Worm (Caenorhabditis elegans): Measurements from ENCODE around the gene npr-15.

Gene npr-15

ce11 chrIII:3670336-3670735 lies 24.1 kb downstream of the npr-15 start, which contains the start of gene C46F11.6:
Gene C46F11.6 (minus strand): TSS chrIII:3670436.
- TF ChIP-seq nhr-71 (tag; optimal IDR thresholded peaks at IDR 0.05): no peak
- TF ChIP-seq dsc-1 (tag; optimal IDR thresholded peaks at IDR 0.05): no peak
- no peak for TF ChIP-seq irx-1 (tag; optimal IDR thresholded peaks at IDR 0.05)
- TF ChIP-seq snpc-4 (tag; optimal IDR thresholded peaks at IDR 0.05): no peak
- TF ChIP-seq sptf-1 (tag; optimal IDR thresholded peaks at IDR 0.05): no peak
- TF ChIP-seq lin-35 (GFP tag; optimal IDR thresholded peaks at IDR 0.05): no peak
- no peak for TF ChIP-seq zip-4 (GFP tag; optimal IDR thresholded peaks at IDR 0.05)
- no peak for TF ChIP-seq fkh-8 (tag; optimal IDR thresholded peaks at IDR 0.05)
- no peak for TF ChIP-seq mep-1 (tag; optimal IDR thresholded peaks at IDR 0.05)
- TF ChIP-seq egl-13 (tag; optimal IDR thresholded peaks at IDR 0.05): no peak
- no peak for TF ChIP-seq nhr-237 (tag; optimal IDR thresholded peaks at IDR 0.05)
- TF ChIP-seq hlh-4 (tag; optimal IDR thresholded peaks at IDR 0.05): no peak
- no peak for TF ChIP-seq egl-27 (tag; optimal IDR thresholded peaks at IDR 0.05)
- TF ChIP-seq zag-1 (tag; optimal IDR thresholded peaks at IDR 0.05): no peak
- TF ChIP-seq swsn-7 (tag; optimal IDR thresholded peaks at IDR 0.05): no peak

- TF ChIP-seq sptf-1 (tag; optimal IDR thresholded peaks at IDR 0.05) (no peak), C16A3.4 (tag; optimal IDR thresholded peaks at IDR 0.05) (peak; percentile 51), lsy-2 (tag; optimal IDR thresholded peaks at IDR 0.05) (peak; percentile 45 to 63), snpc-4 (tag; optimal IDR thresholded peaks at IDR 0.05) (peak; percentile 19), ama-1 (optimal IDR thresholded peaks at IDR 0.05) (no peak), nhr-20 (tag; optimal IDR thresholded peaks at IDR 0.05) (peak; percentile 54), zip-4 (GFP tag; optimal IDR thresholded peaks at IDR 0.05) (no peak), unc-30 (tag; optimal IDR thresholded peaks at IDR 0.05) (no peak), tlp-1 (tag; optimal IDR thresholded peaks at IDR 0.05) (no peak), skn-1 (tag; optimal IDR thresholded peaks at IDR 0.05) (peak; percentile 25), nhr-19 (GFP tag; conservative IDR thresholded peaks at IDR 0.05) (no peak; the same call in 1 of the 2 replicates), mdl-1 (tag; optimal IDR thresholded peaks at IDR 0.05) (no peak), F16B12.6 (tag; optimal IDR thresholded peaks at IDR 0.05) (no peak), efl-3 (GFP tag; optimal IDR thresholded peaks at IDR 0.05) (no peak), ztf-11 (tag; optimal IDR thresholded peaks at IDR 0.05) (no peak), ceh-63 (GFP tag; optimal IDR thresholded peaks at IDR 0.05) (no peak), mep-1 (tag; optimal IDR thresholded peaks at IDR 0.05) (peak; percentile 52), snu-23 (GFP tag; optimal IDR thresholded peaks at IDR 0.05) (peak; percentile 65), nhr-76 (tag; optimal IDR thresholded peaks at IDR 0.05) (no peak), ceh-82 (tag; optimal IDR thresholded peaks at IDR 0.05) (peak; percentile 4 to 47 (median 33)), nhr-90 (tag; optimal IDR thresholded peaks at IDR 0.05; ENCODE audit: poor library complexity) (peak; percentile 62), lin-15B (tag; optimal IDR thresholded peaks at IDR 0.05) (peak; percentile 3), hpl-2 (GFP tag; optimal IDR thresholded peaks at IDR 0.05) (no peak), pax-3 (tag; optimal IDR thresholded peaks at IDR 0.05) (no peak), pqm-1 (tag; optimal IDR thresholded peaks at IDR 0.05) (no peak), rnt-1 (tag; optimal IDR thresholded peaks at IDR 0.05) (no peak), lin-35 (GFP tag; optimal IDR thresholded peaks at IDR 0.05) (peak in 1 of 2 experiments; percentile 50), dpl-1 (GFP tag; optimal IDR thresholded peaks at IDR 0.05) (peak in 2 of 3 experiments; percentile 36 to 41), mef-2 (tag; optimal IDR thresholded peaks at IDR 0.05) (no peak), ces-1 (GFP tag; optimal IDR thresholded peaks at IDR 0.05) (no peak), lin-39 (tag; optimal IDR thresholded peaks at IDR 0.05) (peak; percentile 27), unc-62 (GFP tag; optimal IDR thresholded peaks at IDR 0.05) (no peak), unc-130 (tag; optimal IDR thresholded peaks at IDR 0.05) (peak; percentile 23), blmp-1 (tag; optimal IDR thresholded peaks at IDR 0.05) (peak; percentile 3), egl-27 (tag; optimal IDR thresholded peaks at IDR 0.05) (no peak), fkh-10 (GFP tag; optimal IDR thresholded peaks at IDR 0.05) (no peak), efl-1 (optimal IDR thresholded peaks at IDR 0.05) (peak; percentile 6 to 48), efl-1 (GFP tag; optimal IDR thresholded peaks at IDR 0.05 in 1 of 2) (peak; percentile 34 to 94), unc-86 (tag; optimal IDR thresholded peaks at IDR 0.05) (peak; percentile 8), sup-37 (GFP tag; optimal IDR thresholded peaks at IDR 0.05) (no peak), dsc-1 (tag; optimal IDR thresholded peaks at IDR 0.05) (peak; percentile 22), nhr-47 (tag; optimal IDR thresholded peaks at IDR 0.05) (peak; percentile 49), jun-1 (tag; optimal IDR thresholded peaks at IDR 0.05) (no peak), hlh-4 (tag; optimal IDR thresholded peaks at IDR 0.05) (no peak), C34B4.2 (tag; optimal IDR thresholded peaks at IDR 0.05) (no peak)
These were observed 30.2 kb downstream of the npr-15 start, which contains the start of gene C46F11.4 for ce11 chrIII:3664224-3664623. Gene C46F11.4 (minus strand): TSS chrIII:3664304.

All from whole organism, L1 larva.